Worm (Caenorhabditis elegans) whole organism, late embryonic: ENCODE data around the gene C24D10.6.

Experiments used
- C38D4.7 ChIP-seq: fragments of 200-800 bp; sonication (Bioruptor generic); optimal IDR thresholded peaks from 2 replicates; lab custom pipeline; 2018; ENCODE audit warnings: mild to moderate bottlenecking, missing genetic modification characterization, moderate library complexity, missing compliant biosample characterization
- F13H6.1 ChIP-seq: sonication (generic microtip); optimal IDR thresholded peaks from 2 replicates; lab custom pipeline; 2016; ENCODE audit warnings: missing genetic modification characterization, missing compliant biosample characterization
- K02D7.2 ChIP-seq: sonication (generic microtip); optimal IDR thresholded peaks from 2 replicates; lab custom pipeline; 2017; ENCODE audit warnings: mild to moderate bottlenecking, missing genetic modification characterization, missing compliant biosample characterization
- Y22D7AL.16 ChIP-seq: sonication (generic microtip); optimal IDR thresholded peaks from 2 replicates; lab custom pipeline; 2016; ENCODE audit warnings: missing genetic modification characterization, missing compliant biosample characterization
- ceh-14 ChIP-seq: sonication (generic microtip); optimal IDR thresholded peaks from 2 replicates; lab custom pipeline; 2016; ENCODE audit warnings: missing genotype, missing genetic modification characterization, missing compliant biosample characterization
- ceh-2 ChIP-seq: sonication (generic microtip); optimal IDR thresholded peaks from 2 replicates; lab custom pipeline; 2016; ENCODE audit warnings: missing genotype, missing genetic modification characterization, missing compliant biosample characterization
- ceh-30 ChIP-seq: fragments of 150-350 bp; optimal IDR thresholded peaks from 2 replicates; lab custom pipeline; 2014; ENCODE audit warnings: missing biosample characterization, missing genetic modification characterization
- ceh-48 ChIP-seq: sonication (generic microtip); optimal IDR thresholded peaks from 2 replicates; lab custom pipeline; 2016; ENCODE audit warnings: missing genetic modification characterization, inconsistent platforms, missing compliant biosample characterization
- che-1 ChIP-seq: sonication (generic microtip); optimal IDR thresholded peaks from 2 replicates; lab custom pipeline; 2016; ENCODE audit warnings: mild to moderate bottlenecking, missing genetic modification characterization, missing compliant biosample characterization
- dmd-4 ChIP-seq: sonication (generic microtip); optimal IDR thresholded peaks from 2 replicates; lab custom pipeline; 2016; ENCODE audit warnings: borderline replicate concordance, missing genetic modification characterization, missing compliant biosample characterization
- elt-4 ChIP-seq: sonication (generic microtip); optimal IDR thresholded peaks from 2 replicates; lab custom pipeline; 2016; ENCODE audit warnings: missing genetic modification characterization, missing compliant biosample characterization
- eyg-1 ChIP-seq: sonication (generic microtip); optimal IDR thresholded peaks from 2 replicates; lab custom pipeline; 2016; ENCODE audit warnings: missing genotype, missing genetic modification characterization, missing compliant biosample characterization
- fax-1 ChIP-seq: sonication (generic microtip); optimal IDR thresholded peaks from 2 replicates; lab custom pipeline; 2016; ENCODE audit warnings: missing genotype, missing genetic modification characterization, missing compliant biosample characterization
- gmeb-2 ChIP-seq: sonication (generic microtip); optimal IDR thresholded peaks from 2 replicates; lab custom pipeline; 2016; ENCODE audit warnings: missing genetic modification characterization, inconsistent platforms, missing compliant biosample characterization
- hlh-15 ChIP-seq: sonication (generic microtip); optimal IDR thresholded peaks from 2 replicates; lab custom pipeline; 2016; ENCODE audit warnings: missing genetic modification characterization, missing compliant biosample characterization
- hlh-30 ChIP-seq: sonication (generic microtip); optimal IDR thresholded peaks from 2 replicates; lab custom pipeline; 2017; ENCODE audit warnings: antibody characterized with exemption, missing genetic modification characterization, missing compliant biosample characterization; ENCODE audit not compliant: insufficient read depth
- hlh-8 ChIP-seq: sonication (generic microtip); optimal IDR thresholded peaks from 2 replicates; lab custom pipeline; 2016; ENCODE audit warnings: missing genotype, missing genetic modification characterization, missing compliant biosample characterization
- lim-6 ChIP-seq: sonication (generic microtip); optimal IDR thresholded peaks from 2 replicates; lab custom pipeline; 2016; ENCODE audit warnings: missing genetic modification characterization, missing compliant biosample characterization
- lin-11 ChIP-seq: fragments of 200-800 bp; sonication (Bioruptor generic); optimal IDR thresholded peaks from 2 replicates; lab custom pipeline; 2018; ENCODE audit warnings: mild to moderate bottlenecking, missing genetic modification characterization, missing compliant biosample characterization
- madf-2 ChIP-seq: sonication (generic microtip); optimal IDR thresholded peaks from 2 replicates; lab custom pipeline; 2017; ENCODE audit warnings: missing genetic modification characterization, missing compliant biosample characterization
- nfya-1 ChIP-seq: sonication (generic microtip); optimal IDR thresholded peaks from 2 replicates; lab custom pipeline; 2017; ENCODE audit warnings: missing genetic modification characterization, mild to moderate bottlenecking, missing compliant biosample characterization, antibody characterized with exemption, moderate library complexity
- nhr-232 ChIP-seq: sonication (generic microtip); optimal IDR thresholded peaks from 2 replicates; lab custom pipeline; 2016; ENCODE audit warnings: missing genetic modification characterization, missing compliant biosample characterization
- odd-2 ChIP-seq: sonication (generic microtip); optimal IDR thresholded peaks from 2 replicates; lab custom pipeline; 2017; ENCODE audit warnings: antibody characterized with exemption, mild to moderate bottlenecking, missing genetic modification characterization, missing compliant biosample characterization
- pat-9 ChIP-seq: fragments of 200-800 bp; sonication (Bioruptor generic); optimal IDR thresholded peaks from 2 replicates; lab custom pipeline; 2018; ENCODE audit warnings: mild to moderate bottlenecking, missing genetic modification characterization, moderate library complexity, missing compliant biosample characterization
- pha-2 ChIP-seq: sonication (generic microtip); optimal IDR thresholded peaks from 2 replicates; lab custom pipeline; 2017; ENCODE audit warnings: mild to moderate bottlenecking, missing genetic modification characterization, missing compliant biosample characterization
- pha-4 ChIP-seq: fragments of 150-350 bp; optimal IDR thresholded peaks from 2 replicates; lab custom pipeline; 2018; ENCODE audit warnings: missing biosample characterization, missing genetic modification reagents, missing genetic modification characterization
- pros-1 ChIP-seq: fragments of 150-350 bp; optimal IDR thresholded peaks from 2 replicates; lab custom pipeline; 2014; ENCODE audit warnings: missing biosample characterization, missing genetic modification reagents, missing genetic modification characterization
- rnt-1 ChIP-seq: sonication (generic microtip); optimal IDR thresholded peaks from 2 replicates; lab custom pipeline; 2016; ENCODE audit warnings: missing genetic modification characterization, missing compliant biosample characterization
- sox-2 ChIP-seq: fragments of 200-800 bp; sonication (Bioruptor generic); IDR thresholded peaks from 2 replicates; pipeline ENCODE4 v1.3.6; 2022; ENCODE audit warnings: missing genetic modification reagents, missing genetic modification characterization, missing compliant biosample characterization
- sox-4 ChIP-seq: sonication (generic microtip); optimal IDR thresholded peaks from 2 replicates; lab custom pipeline; 2017; ENCODE audit warnings: mild to moderate bottlenecking, missing genetic modification characterization, inconsistent platforms, missing compliant biosample characterization
- syd-9 ChIP-seq: sonication (generic microtip); optimal IDR thresholded peaks from 2 replicates; lab custom pipeline; 2016; ENCODE audit warnings: mild to moderate bottlenecking, missing genetic modification characterization, moderate library complexity, missing compliant biosample characterization
- tbx-2 ChIP-seq: sonication (generic microtip); optimal IDR thresholded peaks from 2 replicates; lab custom pipeline; 2016; ENCODE audit warnings: missing genetic modification characterization, missing compliant biosample characterization
- tbx-7 ChIP-seq: sonication (generic microtip); optimal IDR thresholded peaks from 2 replicates; lab custom pipeline; 2016; ENCODE audit warnings: missing genotype, missing genetic modification characterization, missing compliant biosample characterization
- ttx-3 ChIP-seq: sonication (generic microtip); optimal IDR thresholded peaks from 2 replicates; lab custom pipeline; 2016; ENCODE audit warnings: missing genetic modification reagents, missing genetic modification characterization, missing compliant biosample characterization
- unc-3 ChIP-seq, 2 experiments: fragments of 200-800 bp in 1 of 2; sonication (Bioruptor generic) in 1 of 2; sonication (generic microtip) in 1 of 2; conservative IDR thresholded peaks in 1 of 2; optimal IDR thresholded peaks in 1 of 2; 2 replicates each; pipeline versions ENCODE4 v1.3.6 to Lab custom; 2016 to 2022; ENCODE audit warnings: missing compliant biosample characterization in 2 of 2, missing genetic modification characterization in 2 of 2, missing genetic modification reagents in 1 of 2
- unc-42 ChIP-seq: sonication (generic microtip); optimal IDR thresholded peaks from 2 replicates; lab custom pipeline; 2016; ENCODE audit warnings: missing genotype, missing genetic modification characterization, missing compliant biosample characterization
- unc-55 ChIP-seq: sonication (generic microtip); optimal IDR thresholded peaks from 2 replicates; lab custom pipeline; 2017; ENCODE audit warnings: missing biosample characterization, missing genetic modification reagents, missing genetic modification characterization

Gene C24D10.6

DNA sequence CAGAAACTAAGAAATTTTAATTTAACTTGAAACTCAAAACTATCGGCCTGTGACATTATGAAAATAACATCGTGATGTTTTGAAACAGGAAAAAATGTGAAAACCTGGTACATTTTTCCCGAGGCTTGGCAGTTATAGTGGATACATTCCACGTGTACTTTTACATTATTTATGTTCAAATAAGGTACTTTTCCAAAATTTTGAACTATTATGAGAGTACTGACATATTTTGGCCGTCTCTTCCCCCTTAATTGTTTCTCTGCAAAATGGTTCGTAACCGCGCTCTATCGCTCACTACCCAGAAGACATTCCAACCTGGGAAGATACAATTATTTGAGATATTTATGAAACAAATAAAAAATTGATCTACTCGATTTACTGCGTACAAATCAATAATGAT is 10.3 kb downstream of the C24D10.6 start, which contains the start of gene C24D10.5:
C24D10.5 (plus strand) TSS at position 301 of the 400 bp plus-strand sequence.
- TF ChIP-seq Y22D7AL.16 (tag; lab: Kevin White, UChicago) (no peak), elt-4 (no peak), ceh-14 (tag; lab: Kevin White, UChicago) (no peak), nhr-232 (no peak), C38D4.7 (GFP tag; lab: Kevin White, UChicago) (no peak), ceh-48 (tag; lab: Kevin White, UChicago) (no peak), unc-3 (GFP tag; conservative IDR thresholded peaks at IDR 0.05; lab: Robert Waterston, UW) (no peak), unc-3 (tag; optimal IDR thresholded peaks at IDR 0.05; lab: Kevin White, UChicago) (no peak), F13H6.1 (no peak), lim-6 (tag; lab: Kevin White, UChicago) (no peak)
- TF ChIP-seq, all 69 proteins: peak for 0

DNA sequence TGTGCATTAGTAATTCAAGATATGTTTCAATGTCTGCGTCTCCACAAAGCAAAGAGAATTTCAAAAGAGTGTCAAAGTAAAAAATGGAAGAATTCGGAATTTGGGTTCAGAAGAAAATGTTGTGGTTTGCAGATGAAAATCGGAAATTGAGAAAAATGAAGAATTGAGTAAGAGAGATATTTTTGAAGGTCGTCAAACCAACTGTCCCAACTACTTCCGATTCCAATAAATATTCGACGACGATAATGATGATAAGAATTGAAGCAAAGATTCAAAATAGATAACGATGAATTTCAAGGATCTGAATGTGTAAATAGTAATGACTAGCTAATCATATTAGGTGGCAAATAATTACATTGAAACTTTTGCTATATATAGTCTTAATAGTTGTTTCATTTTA is 20.1 kb downstream of the C24D10.6 start:
- TF ChIP-seq F13H6.1 (no peak), Y22D7AL.16 (tag; lab: Kevin White, UChicago) (no peak), gmeb-2 (no peak), unc-42 (no peak), hlh-8 (tag; lab: Kevin White, UChicago) (no peak), hlh-30 (tag; lab: Kevin White, UChicago) (no peak), sox-2 (GFP tag; lab: Robert Waterston, UW) (no peak), sox-4 (tag; lab: Kevin White, UChicago) (no peak), pat-9 (tag; lab: Kevin White, UChicago) (no peak), hlh-15 (tag; lab: Kevin White, UChicago) (no peak), pros-1 (tag; lab: Kevin White, UChicago) (no peak), rnt-1 (no peak), dmd-4 (no peak)

DNA sequence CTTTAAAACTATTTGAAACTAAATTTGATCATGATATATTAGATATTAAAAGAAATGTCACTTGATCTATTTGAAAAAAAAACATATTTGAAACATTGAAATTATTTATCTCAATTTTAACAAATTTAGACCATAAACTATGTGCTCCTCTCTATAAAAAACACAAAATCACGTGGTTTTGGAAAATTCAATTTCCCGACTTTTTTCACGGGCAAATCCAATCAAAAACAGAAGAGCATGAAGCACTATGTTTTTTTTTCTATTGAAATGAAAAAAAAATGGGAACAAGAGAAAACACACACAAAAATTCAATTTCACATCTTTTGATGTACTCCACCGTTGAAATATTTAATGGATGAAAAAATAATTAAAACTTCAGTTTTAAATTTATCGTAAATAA is 20.9 kb downstream of the C24D10.6 start:
- TF ChIP-seq K02D7.2 (tag; lab: Kevin White, UChicago) (no peak), tbx-7 (no peak), ceh-30 (tag; lab: Kevin White, UChicago) (no peak), ceh-14 (tag; lab: Kevin White, UChicago) (no peak), unc-42 (peak; percentile 72)

DNA sequence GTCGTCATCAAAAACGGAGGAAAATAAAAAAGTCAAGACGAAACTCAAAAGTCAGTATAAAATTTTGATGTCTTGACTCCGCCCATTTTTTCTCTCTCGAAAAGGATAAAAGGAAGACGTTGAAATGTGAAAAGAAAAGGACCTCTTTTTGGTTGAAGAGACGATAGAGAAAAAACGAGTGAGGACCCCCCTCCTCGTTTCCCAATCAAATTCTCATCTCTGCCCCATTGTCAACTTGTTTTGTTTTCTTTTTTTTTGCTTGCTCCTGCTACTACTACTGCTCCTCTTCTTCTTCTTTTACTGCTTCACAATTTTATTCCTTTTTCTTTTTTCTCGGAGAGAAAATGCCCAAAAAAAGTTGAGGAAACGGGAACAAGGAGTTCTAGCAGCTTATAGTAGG is 22.2 kb downstream of the C24D10.6 start:
- TF ChIP-seq unc-42, result peak; percentile 88
- no peak for TF ChIP-seq syd-9 (tag; lab: Kevin White, UChicago)

DNA sequence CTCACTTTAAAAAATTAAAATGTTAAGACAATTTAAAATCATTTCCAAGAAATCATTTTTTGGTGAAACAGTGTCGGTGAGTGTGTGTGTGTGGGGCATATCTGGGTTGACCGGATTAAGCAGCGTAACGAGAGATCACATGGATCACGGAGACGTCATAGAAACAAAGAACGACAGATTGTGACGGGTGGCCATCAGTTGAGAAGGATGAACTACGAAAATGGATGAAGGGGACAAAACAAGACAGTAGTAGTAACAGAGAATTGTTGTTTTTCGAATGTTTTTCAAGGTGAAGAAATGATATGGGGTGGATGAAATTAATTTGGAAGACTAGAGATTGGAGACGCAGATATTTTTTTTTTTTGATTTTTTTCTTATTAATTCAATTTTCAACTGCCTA is 23.5 kb downstream of the C24D10.6 start:
- TF ChIP-seq unc-55 (GFP tag; lab: Kevin White, UChicago) (peak; percentile 15), ttx-3 (no peak)

DNA sequence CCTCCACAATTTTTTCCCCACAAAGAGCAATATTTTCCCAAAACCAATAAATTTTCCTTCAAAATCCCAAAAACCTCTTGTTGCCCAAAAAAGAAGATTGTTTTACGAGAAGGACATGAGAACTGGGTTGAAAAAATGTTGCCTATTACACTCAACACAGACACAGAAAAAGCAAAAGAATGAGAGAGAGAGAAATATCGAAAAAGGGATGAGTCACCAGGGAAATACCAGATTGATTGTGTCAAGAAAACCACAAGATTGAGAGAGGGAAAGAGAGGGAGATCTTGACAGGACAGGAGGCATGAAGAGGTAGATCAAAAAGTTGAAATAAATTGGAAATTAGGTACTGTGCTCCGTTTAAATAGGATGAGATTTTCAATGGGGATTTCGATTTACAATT is 25.2 kb downstream of the C24D10.6 start:
- TF ChIP-seq unc-42 (no peak), unc-55 (GFP tag; lab: Kevin White, UChicago) (no peak), che-1 (tag; lab: Kevin White, UChicago) (no peak), fax-1 (tag; lab: Kevin White, UChicago) (no peak), odd-2 (tag; lab: Kevin White, UChicago) (no peak), tbx-2 (tag; lab: Kevin White, UChicago) (no peak), madf-2 (tag; lab: Kevin White, UChicago) (no peak), pha-4 (tag; lab: Kevin White, UChicago) (no peak), lim-6 (tag; lab: Kevin White, UChicago) (no peak), eyg-1 (tag; lab: Kevin White, UChicago) (no peak), ceh-2 (no peak), lin-11 (tag; lab: Kevin White, UChicago) (no peak), nfya-1 (tag; lab: Kevin White, UChicago) (no peak), C38D4.7 (GFP tag; lab: Kevin White, UChicago) (no peak), pha-2 (tag; lab: Kevin White, UChicago) (no peak), pros-1 (tag; lab: Kevin White, UChicago) (no peak)
